Fruit fly (Drosophila melanogaster) whole organism, embryonic: ENCODE results near the gene CG13622.

Experiments
- ewg ChIP-seq: fragments of 200-800 bp; sonication (Bioruptor generic); optimal IDR thresholded peaks from 3 replicates; lab custom pipeline; 2017; ENCODE audit warnings: mild to moderate bottlenecking, missing biosample characterization, missing genetic modification reagents, missing genetic modification characterization
- grau ChIP-seq: fragments of 200-800 bp; optimal IDR thresholded peaks from 3 replicates; lab custom pipeline; 2019; ENCODE audit warnings: missing biosample characterization, mild to moderate bottlenecking, missing genetic modification characterization, moderate library complexity
- hbn ChIP-seq: fragments of 200-800 bp; sonication (Bioruptor generic); IDR thresholded peaks from 2 replicates; pipeline ENCODE4 v1.3.6; 2022; ENCODE audit warnings: missing biosample characterization, missing genetic modification characterization; ENCODE audit not compliant: partially characterized antibody
- lilli ChIP-seq: fragments of 200-800 bp; sonication (Bioruptor generic); optimal IDR thresholded peaks from 3 replicates; lab custom pipeline; 2016; ENCODE audit warnings: missing biosample characterization, missing genetic modification characterization

- TF ChIP-seq lilli (GFP tag; lab: Kevin White, UChicago) (no peak), ewg (no peak), hbn (GFP tag; lab: Robert Waterston, UW) (no peak), grau (tag; lab: Kevin White, UChicago) (no peak)
Observed at dm6 chr3R:24562323-24563025, 39.0 kb upstream of the CG13622 start.
